Worm (Caenorhabditis elegans) whole organism, L4 larva: Measurements from ENCODE around the gene C27A2.7.

Source experiments
- F49E8.2 ChIP-seq: sonication (generic microtip); optimal IDR thresholded peaks from 2 replicates; lab custom pipeline; 2016; ENCODE audit warnings: missing compliant biosample characterization, mild to moderate bottlenecking, missing genetic modification characterization, borderline replicate concordance
- aha-1 ChIP-seq: fragments of 150-350 bp; peaks from one replicate; lab custom pipeline; 2014; ENCODE audit warnings: missing biosample characterization, missing genetic modification characterization
- attf-4 ChIP-seq: sonication (generic microtip); optimal IDR thresholded peaks from 3 replicates; lab custom pipeline; 2017; ENCODE audit warnings: missing biosample characterization, missing genetic modification characterization
- ces-1 ChIP-seq: fragments of 150-350 bp; sonication (generic microtip); optimal IDR thresholded peaks from 4 replicates; lab custom pipeline; 2014; ENCODE audit warnings: missing biosample characterization, missing genetic modification reagents, missing genetic modification characterization
- dmd-6 ChIP-seq: fragments of 200-800 bp; sonication (Bioruptor generic); IDR thresholded peaks from 2 replicates; pipeline ENCODE4 v1.3.6; 2022; ENCODE audit warnings: missing genetic modification reagents, missing genetic modification characterization, missing compliant biosample characterization
- dve-1 ChIP-seq: sonication (generic microtip); optimal IDR thresholded peaks from 2 replicates; lab custom pipeline; 2017; ENCODE audit warnings: antibody characterized with exemption, mild to moderate bottlenecking, missing genetic modification characterization, missing compliant biosample characterization; ENCODE audit not compliant: insufficient read depth
- fkh-10 ChIP-seq: fragments of 150-350 bp; optimal IDR thresholded peaks from 2 replicates; lab custom pipeline; 2014; ENCODE audit warnings: missing biosample characterization, missing genetic modification reagents, missing genetic modification characterization
- hlh-11 ChIP-seq: fragments of 200-800 bp; sonication (Bioruptor generic); optimal IDR thresholded peaks from 2 replicates; lab custom pipeline; 2018; ENCODE audit warnings: mild to moderate bottlenecking, missing genetic modification characterization, missing compliant biosample characterization
- hlh-30 ChIP-seq: sonication (generic microtip); optimal IDR thresholded peaks from 2 replicates; lab custom pipeline; 2017; ENCODE audit warnings: antibody characterized with exemption, mild to moderate bottlenecking, missing genetic modification characterization, missing compliant biosample characterization; ENCODE audit not compliant: insufficient read depth
- lin-29 ChIP-seq: fragments of 200-800 bp; sonication (Bioruptor generic); IDR thresholded peaks from 2 replicates; pipeline ENCODE4 v1.3.6; 2022; ENCODE audit warnings: missing genetic modification reagents, missing genetic modification characterization, missing compliant biosample characterization
- lir-3 ChIP-seq: sonication (generic microtip); optimal IDR thresholded peaks from 2 replicates; lab custom pipeline; 2016; ENCODE audit warnings: mild to moderate bottlenecking, missing genetic modification characterization, missing compliant biosample characterization
- lsy-2 ChIP-seq, 2 experiments: fragments of 150-350 bp in 1 of 2; sonication (generic microtip) in 1 of 2; optimal IDR thresholded peaks; 2 replicates each; lab custom pipeline; 2014 to 2017; ENCODE audit warnings: missing biosample characterization in 2 of 2, missing genetic modification characterization in 2 of 2
- madf-9 ChIP-seq: fragments of 200-800 bp; sonication (Bioruptor generic); conservative IDR thresholded peaks from 2 replicates; pipeline ENCODE4 v1.3.6; 2022; ENCODE audit warnings: missing genetic modification reagents, missing genetic modification characterization, missing compliant biosample characterization
- mdl-1 ChIP-seq, 2 experiments: fragments of 150-350 bp in 1 of 2; sonication (generic microtip) in 1 of 2; optimal IDR thresholded peaks; 2 replicates each; lab custom pipeline; 2014 to 2017; ENCODE audit warnings: missing biosample characterization in 2 of 2, missing genetic modification characterization in 2 of 2
- mes-2 ChIP-seq: sonication (generic microtip); optimal IDR thresholded peaks from 2 replicates; lab custom pipeline; 2016; ENCODE audit warnings: missing genotype, mild to moderate bottlenecking, missing genetic modification characterization, missing compliant biosample characterization; ENCODE audit not compliant: poor library complexity, severe bottlenecking
- mxl-2 ChIP-seq: fragments of 200-800 bp; sonication (Bioruptor generic); conservative IDR thresholded peaks from 2 replicates; pipeline ENCODE4 v1.3.6; 2022; ENCODE audit warnings: missing genetic modification reagents, missing genetic modification characterization, missing compliant biosample characterization
- mxl-3 ChIP-seq: fragments of 200-800 bp; sonication (Bioruptor generic); optimal IDR thresholded peaks from 2 replicates; lab custom pipeline; 2018; ENCODE audit warnings: mild to moderate bottlenecking, missing genetic modification characterization, missing compliant biosample characterization
- nhr-102 ChIP-seq: sonication (generic microtip); optimal IDR thresholded peaks from 2 replicates; lab custom pipeline; 2016; ENCODE audit warnings: mild to moderate bottlenecking, missing genetic modification characterization, moderate library complexity, missing compliant biosample characterization
- nhr-25 ChIP-seq: sonication (generic microtip); optimal IDR thresholded peaks from 2 replicates; lab custom pipeline; 2017; ENCODE audit warnings: missing genetic modification characterization, mild to moderate bottlenecking, missing compliant biosample characterization, antibody characterized with exemption, moderate library complexity, borderline replicate concordance; ENCODE audit not compliant: insufficient read depth
- nhr-28 ChIP-seq: fragments of 150-350 bp; optimal IDR thresholded peaks from 2 replicates; lab custom pipeline; 2014; ENCODE audit warnings: missing biosample characterization, missing genetic modification characterization
- nhr-48 ChIP-seq: sonication (generic microtip); optimal IDR thresholded peaks from 2 replicates; lab custom pipeline; 2016; ENCODE audit warnings: mild to moderate bottlenecking, missing genetic modification characterization, missing compliant biosample characterization
- nhr-6 ChIP-seq: fragments of 150-350 bp; optimal IDR thresholded peaks from 2 replicates; lab custom pipeline; 2014; ENCODE audit warnings: missing biosample characterization, missing genetic modification characterization
- nhr-76 ChIP-seq: fragments of 150-350 bp; optimal IDR thresholded peaks from 2 replicates; lab custom pipeline; 2014; ENCODE audit warnings: missing biosample characterization, missing genetic modification characterization
- pha-4 ChIP-seq, 2 experiments: fragments of 150-350 bp in 1 of 2; fragments of 200-800 bp in 1 of 2; sonication (Bioruptor generic) in 1 of 2; IDR thresholded peaks in 1 of 2; optimal IDR thresholded peaks in 1 of 2; 2 replicates each; pipeline versions ENCODE4 v1.3.6 to Lab custom; 2014 to 2022; ENCODE audit warnings: missing genetic modification characterization in 2 of 2, missing genetic modification reagents in 2 of 2, missing biosample characterization in 1 of 2, missing compliant biosample characterization in 1 of 2
- sdz-12 ChIP-seq: fragments of 200-800 bp; sonication (Bioruptor generic); optimal IDR thresholded peaks from 2 replicates; lab custom pipeline; 2018; ENCODE audit warnings: mild to moderate bottlenecking, missing genetic modification characterization, missing compliant biosample characterization
- snpc-1.2 ChIP-seq: fragments of 200-800 bp; sonication (Bioruptor generic); IDR thresholded peaks from 2 replicates; pipeline ENCODE4 v1.3.6; 2022; ENCODE audit warnings: missing genetic modification reagents, missing genetic modification characterization, missing compliant biosample characterization
- unc-62 ChIP-seq, 3 experiments: fragments of 150-350 bp in 1 of 3; sonication (generic microtip); optimal IDR thresholded peaks in 2 of 3; peaks in 1 of 3; 1 replicate in 1 of 3; 2 replicates in 2 of 3; lab custom pipeline; 2014 to 2017; ENCODE audit warnings: missing biosample characterization in 3 of 3, missing genetic modification characterization in 3 of 3, missing genetic modification reagents in 3 of 3, missing genotype in 1 of 3
- vab-7 ChIP-seq: fragments of 200-800 bp; sonication (Bioruptor generic); IDR thresholded peaks from 2 replicates; pipeline ENCODE4 v1.3.6; 2022; ENCODE audit warnings: missing genetic modification reagents, missing genetic modification characterization, missing compliant biosample characterization
- zfp-2 ChIP-seq: sonication (generic microtip); optimal IDR thresholded peaks from 2 replicates; lab custom pipeline; 2016; ENCODE audit warnings: mild to moderate bottlenecking, missing genetic modification characterization, missing compliant biosample characterization

C27A2.7 gene

ce11 chrII:5048185-5048795 lies 22.9 kb downstream of the C27A2.7 start:
- TF ChIP-seq hlh-30 (peak; percentile 60), mdl-1 (tag; optimal IDR thresholded peaks at IDR 0.05; lab: Kevin White, UChicago) (peak in 1 of 2 experiments; percentile 7), F49E8.2 (no peak), snpc-1.2 (GFP tag; lab: Robert Waterston, UW) (no peak), aha-1 (tag; lab: Kevin White, UChicago) (peak; percentile 92), dve-1 (peak; percentile 20)

- peak; percentile 34 to 63 for TF ChIP-seq mdl-1 (tag; optimal IDR thresholded peaks at IDR 0.05; lab: Kevin White, UChicago)
- TF ChIP-seq lsy-2 (tag; optimal IDR thresholded peaks at IDR 0.05; lab: Kevin White, UChicago) = peak in 1 of 2 experiments; percentile 40
- peak; percentile 4 for TF ChIP-seq mes-2
- peak; percentile 90 for TF ChIP-seq mxl-3 (GFP tag; lab: Kevin White, UChicago)
- TF ChIP-seq sdz-12 = no peak
- no peak for TF ChIP-seq nhr-76 (tag; lab: Kevin White, UChicago)
- peak; percentile 65 for TF ChIP-seq hlh-30
- TF ChIP-seq aha-1 (tag; lab: Kevin White, UChicago) = peak; percentile 70
- TF ChIP-seq nhr-25 (tag; lab: Kevin White, UChicago) = peak; percentile 33
- no peak for TF ChIP-seq madf-9 (GFP tag; lab: Robert Waterston, UW)
- no peak for TF ChIP-seq mxl-2 (GFP tag; lab: Robert Waterston, UW)
- peak; percentile 74 for TF ChIP-seq nhr-6 (tag; lab: Kevin White, UChicago)
- TF ChIP-seq dve-1 = peak; percentile 2
- peak; percentile 64 for TF ChIP-seq hlh-11
- peak; percentile 54 for TF ChIP-seq nhr-28 (tag; lab: Kevin White, UChicago)
- TF ChIP-seq lir-3 = no peak
- TF ChIP-seq pha-4 (GFP tag; IDR thresholded peaks at IDR 0.05; lab: Robert Waterston, UW) = no peak
- TF ChIP-seq pha-4 (tag; optimal IDR thresholded peaks at IDR 0.05; lab: Kevin White, UChicago) = no peak
- no peak for TF ChIP-seq lin-29 (GFP tag; lab: Robert Waterston, UW)
- peak; percentile 14; the same call in 1 of the 2 replicates for TF ChIP-seq dmd-6
- no peak for TF ChIP-seq nhr-102 (tag; lab: Kevin White, UChicago)
These were observed 23.9 kb downstream of the C27A2.7 start for ce11 chrII:5047279-5047678.

- TF ChIP-seq lsy-2 (tag; optimal IDR thresholded peaks at IDR 0.05; lab: Kevin White, UChicago) = peak in 1 of 2 experiments; percentile 22
- TF ChIP-seq ces-1 (GFP tag; lab: Kevin White, UChicago) = peak; percentile 57
- peak in 1 of 2 experiments; percentile 81 for TF ChIP-seq unc-62 (GFP tag; optimal IDR thresholded peaks at IDR 0.05 in 1 of 2; lab: Kevin White, UChicago)
- no peak for TF ChIP-seq unc-62 (tag; optimal IDR thresholded peaks at IDR 0.05; lab: Kevin White, UChicago)
- TF ChIP-seq fkh-10 (GFP tag; lab: Kevin White, UChicago) = peak; percentile 77
- peak; percentile 51 for TF ChIP-seq hlh-30
- TF ChIP-seq pha-4 (GFP tag; IDR thresholded peaks at IDR 0.05; lab: Robert Waterston, UW) = no peak
- TF ChIP-seq pha-4 (tag; optimal IDR thresholded peaks at IDR 0.05; lab: Kevin White, UChicago) = no peak
- no peak for TF ChIP-seq hlh-11
- peak in 1 of 2 experiments; percentile 18 for TF ChIP-seq mdl-1 (tag; optimal IDR thresholded peaks at IDR 0.05; lab: Kevin White, UChicago)
These were observed 24.7 kb downstream of the C27A2.7 start for ce11 chrII:5046209-5047200.

ce11 chrII:5042381-5042930 lies 28.7 kb downstream of the C27A2.7 start:
- TF ChIP-seq vab-7 (no peak), fkh-10 (GFP tag; lab: Kevin White, UChicago) (peak; percentile 9), lsy-2 (tag; optimal IDR thresholded peaks at IDR 0.05; lab: Kevin White, UChicago) (peak in 1 of 2 experiments; percentile 38), unc-62 (GFP tag; optimal IDR thresholded peaks at IDR 0.05 in 1 of 2; lab: Kevin White, UChicago) (peak in 1 of 2 experiments; percentile 85), unc-62 (tag; optimal IDR thresholded peaks at IDR 0.05; lab: Kevin White, UChicago) (no peak), attf-4 (tag; lab: Kevin White, UChicago) (no peak), hlh-30 (no peak), zfp-2 (tag; lab: Kevin White, UChicago) (no peak), nhr-48 (tag; lab: Kevin White, UChicago) (no peak)
